Worm (Caenorhabditis elegans) whole organism, young adult: Measurements from ENCODE around the gene arrd-10.

Experiments used
- B0019.2 ChIP-seq: fragments of 200-800 bp; sonication (Bioruptor generic); conservative IDR thresholded peaks from 2 replicates; pipeline ENCODE4 v1.3.6; 2022; ENCODE audit warnings: missing genetic modification reagents, missing genetic modification characterization, missing compliant biosample characterization
- B0035.1 ChIP-seq: sonication (generic microtip); optimal IDR thresholded peaks from 2 replicates; lab custom pipeline; 2016; ENCODE audit warnings: missing genetic modification characterization, mild to moderate bottlenecking, missing compliant biosample characterization, missing genotype, missing genetic modification reagents
- B0261.1 ChIP-seq: sonication (generic microtip); optimal IDR thresholded peaks from 2 replicates; lab custom pipeline; 2016; ENCODE audit warnings: mild to moderate bottlenecking, missing genetic modification characterization, moderate library complexity, missing compliant biosample characterization
- C06A6.2 ChIP-seq: fragments of 200-800 bp; sonication (Bioruptor generic); conservative IDR thresholded peaks from 2 replicates; pipeline ENCODE4 v1.3.6; 2022; ENCODE audit warnings: missing genetic modification characterization, missing compliant biosample characterization
- F39B2.1 ChIP-seq: fragments of 200-800 bp; sonication (Bioruptor generic); IDR thresholded peaks from 2 replicates; pipeline ENCODE4 v1.3.6; 2022; ENCODE audit warnings: missing genetic modification reagents, missing genetic modification characterization, missing compliant biosample characterization
- ceh-79 ChIP-seq: sonication (generic microtip); optimal IDR thresholded peaks from 2 replicates; lab custom pipeline; 2017; ENCODE audit warnings: mild to moderate bottlenecking, missing genetic modification characterization, missing compliant biosample characterization
- egl-44 ChIP-seq: fragments of 200-800 bp; sonication (Bioruptor generic); IDR thresholded peaks from 2 replicates; pipeline ENCODE4 v1.3.6; 2022; ENCODE audit warnings: missing genetic modification reagents, missing genetic modification characterization, missing compliant biosample characterization
- egrh-3 ChIP-seq: fragments of 200-800 bp; sonication (Bioruptor generic); IDR thresholded peaks from 2 replicates; pipeline ENCODE4 v1.3.6; 2022; ENCODE audit warnings: missing genetic modification reagents, missing genetic modification characterization, missing compliant biosample characterization
- hmg-20 ChIP-seq: fragments of 200-800 bp; sonication (Bioruptor generic); IDR thresholded peaks from 2 replicates; pipeline ENCODE4 v1.3.6; 2022; ENCODE audit warnings: missing genetic modification reagents, missing genetic modification characterization, missing compliant biosample characterization
- lir-1 ChIP-seq: fragments of 200-800 bp; sonication (Bioruptor generic); conservative IDR thresholded peaks from 2 replicates; pipeline ENCODE4 v1.3.6; 2022; ENCODE audit warnings: missing genetic modification reagents, missing genetic modification characterization, missing compliant biosample characterization
- madf-6 ChIP-seq: fragments of 200-800 bp; sonication (Bioruptor generic); IDR thresholded peaks from 2 replicates; pipeline ENCODE4 v1.3.6; 2022; ENCODE audit warnings: missing genetic modification reagents, missing genetic modification characterization, missing compliant biosample characterization
- mcd-1 ChIP-seq: fragments of 200-800 bp; sonication (Bioruptor generic); IDR thresholded peaks from 2 replicates; pipeline ENCODE4 v1.3.6; 2022; ENCODE audit warnings: missing genetic modification reagents, missing genetic modification characterization, missing compliant biosample characterization
- mel-28 ChIP-seq: sonication (generic microtip); optimal IDR thresholded peaks from 2 replicates; lab custom pipeline; 2016; ENCODE audit warnings: borderline replicate concordance, mild to moderate bottlenecking, missing genetic modification characterization, missing compliant biosample characterization
- mxl-1 ChIP-seq: sonication (generic microtip); optimal IDR thresholded peaks from 2 replicates; lab custom pipeline; 2016; ENCODE audit warnings: missing genetic modification characterization, missing compliant biosample characterization
- nfya-1 ChIP-seq: sonication (generic microtip); optimal IDR thresholded peaks from 2 replicates; lab custom pipeline; 2017; ENCODE audit warnings: antibody characterized with exemption, missing compliant biosample characterization, missing genetic modification characterization, borderline replicate concordance; ENCODE audit not compliant: insufficient read depth
- nhr-120 ChIP-seq: fragments of 200-800 bp; sonication (Bioruptor generic); IDR thresholded peaks from 2 replicates; pipeline ENCODE4 v1.3.6; 2022; ENCODE audit warnings: missing genetic modification characterization, missing compliant biosample characterization
- sdz-38 ChIP-seq: sonication (generic microtip); optimal IDR thresholded peaks from 2 replicates; lab custom pipeline; 2016; ENCODE audit warnings: missing genotype, missing genetic modification characterization, missing compliant biosample characterization
- snpc-1.1 ChIP-seq: sonication (generic microtip); optimal IDR thresholded peaks from 2 replicates; lab custom pipeline; 2017; ENCODE audit warnings: missing genetic modification characterization, mild to moderate bottlenecking, missing compliant biosample characterization, antibody characterized with exemption, moderate library complexity, missing genotype, missing genetic modification reagents; ENCODE audit not compliant: insufficient read depth
- snpc-3.4 ChIP-seq: sonication (generic microtip); optimal IDR thresholded peaks from 2 replicates; lab custom pipeline; 2017; ENCODE audit warnings: missing genetic modification characterization, mild to moderate bottlenecking, missing compliant biosample characterization, antibody characterized with exemption, moderate library complexity, missing genotype, missing genetic modification reagents
- somi-1 ChIP-seq: fragments of 200-800 bp; sonication (Bioruptor generic); optimal IDR thresholded peaks from 2 replicates; lab custom pipeline; 2018; ENCODE audit warnings: mild to moderate bottlenecking, missing genetic modification characterization, missing compliant biosample characterization
- xnd-1 ChIP-seq: sonication (generic microtip); optimal IDR thresholded peaks from 2 replicates; lab custom pipeline; 2016; ENCODE audit warnings: missing genotype, missing genetic modification reagents, missing genetic modification characterization, missing compliant biosample characterization
- zfh-2 ChIP-seq: fragments of 200-800 bp; sonication (Bioruptor generic); conservative IDR thresholded peaks from 2 replicates; pipeline ENCODE4 v1.3.6; 2022; ENCODE audit warnings: missing genetic modification reagents, missing genetic modification characterization, missing compliant biosample characterization
- ztf-18 ChIP-seq: sonication (generic microtip); optimal IDR thresholded peaks from 2 replicates; lab custom pipeline; 2016; ENCODE audit warnings: missing genotype, mild to moderate bottlenecking, missing genetic modification characterization, missing compliant biosample characterization
- ztf-22 ChIP-seq: fragments of 200-800 bp; sonication (Bioruptor generic); optimal IDR thresholded peaks from 2 replicates; lab custom pipeline; 2018; ENCODE audit warnings: mild to moderate bottlenecking, missing genetic modification characterization, moderate library complexity, missing compliant biosample characterization
- ztf-25 ChIP-seq: fragments of 200-800 bp; sonication (Bioruptor generic); IDR thresholded peaks from 2 replicates; pipeline ENCODE4 v1.3.6; 2022; ENCODE audit warnings: missing genetic modification reagents, missing genetic modification characterization, missing compliant biosample characterization
- ztf-28 ChIP-seq: fragments of 200-800 bp; sonication (Bioruptor generic); IDR thresholded peaks from 2 replicates; pipeline ENCODE4 v1.3.6; 2022; ENCODE audit warnings: missing genetic modification reagents, missing genetic modification characterization, missing compliant biosample characterization
- ztf-3 ChIP-seq: fragments of 200-800 bp; sonication (Bioruptor generic); optimal IDR thresholded peaks from 2 replicates; lab custom pipeline; 2018; ENCODE audit warnings: mild to moderate bottlenecking, missing genetic modification characterization, missing compliant biosample characterization

Gene arrd-10

DNA sequence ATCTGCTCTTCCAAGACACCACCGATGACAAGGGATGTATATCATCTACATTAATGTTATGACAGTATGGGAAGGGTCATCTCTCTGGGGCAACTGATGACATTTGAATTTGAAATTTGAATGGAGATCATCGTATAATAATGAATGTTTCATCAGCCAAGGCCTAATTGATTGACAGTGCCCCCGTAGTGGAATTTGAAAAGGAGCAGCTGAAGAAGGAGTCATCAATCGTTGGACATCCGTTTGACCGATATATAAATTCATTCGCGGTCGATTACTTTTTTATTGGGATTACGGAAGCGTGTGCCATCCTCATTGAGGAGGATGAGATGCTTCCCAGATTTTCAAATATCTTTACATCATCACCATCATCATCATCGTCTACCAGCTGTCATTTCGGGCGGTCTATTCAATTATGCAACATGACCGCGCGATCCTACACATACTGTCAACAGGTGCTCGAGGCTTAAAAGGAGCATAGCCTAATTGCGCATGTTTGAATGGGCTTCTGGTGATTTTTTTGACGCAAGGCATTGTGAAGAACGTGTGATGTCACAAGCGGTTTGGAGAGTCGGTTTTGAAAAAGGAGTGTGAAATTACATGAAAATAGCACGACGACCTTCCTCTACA is 51.2 kb downstream of the arrd-10 start:
- TF ChIP-seq xnd-1 (tag; lab: Kevin White, UChicago) (no peak), ceh-79 (tag; lab: Kevin White, UChicago) (no peak)

DNA sequence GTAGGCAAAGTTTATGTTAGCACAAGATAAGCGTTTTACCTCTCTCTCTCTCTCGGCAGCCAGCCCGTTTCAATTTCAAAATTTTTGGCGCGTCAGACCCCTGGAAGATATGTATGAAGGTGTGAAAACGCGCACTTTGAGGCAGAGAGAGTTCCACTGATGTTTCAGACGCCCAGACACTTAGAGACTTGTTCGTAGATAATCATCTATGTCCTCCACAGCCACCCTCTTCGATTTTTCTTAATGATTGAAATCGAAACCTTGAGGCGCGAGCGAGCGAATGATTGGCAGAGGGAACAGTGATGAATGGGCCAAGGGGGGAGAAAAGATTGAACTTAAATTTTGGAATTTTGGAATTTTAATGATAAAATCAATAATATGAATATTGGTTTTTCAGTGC is 51.7 kb downstream of the arrd-10 start:
- TF ChIP-seq somi-1, result no peak
- TF ChIP-seq nfya-1 (tag; lab: Kevin White, UChicago), result no peak
- no peak for TF ChIP-seq ztf-28 (GFP tag; lab: Robert Waterston, UW)
- no peak for TF ChIP-seq egrh-3 (GFP tag; lab: Robert Waterston, UW)
- TF ChIP-seq mxl-1, result no peak
- TF ChIP-seq hmg-20 (GFP tag; lab: Robert Waterston, UW), result no peak
- TF ChIP-seq sdz-38 (tag; lab: Kevin White, UChicago), result no peak
- no peak for TF ChIP-seq ztf-3 (GFP tag; lab: Kevin White, UChicago)
- no peak for TF ChIP-seq B0261.1 (tag; lab: Kevin White, UChicago)
- no peak for TF ChIP-seq nhr-120

DNA sequence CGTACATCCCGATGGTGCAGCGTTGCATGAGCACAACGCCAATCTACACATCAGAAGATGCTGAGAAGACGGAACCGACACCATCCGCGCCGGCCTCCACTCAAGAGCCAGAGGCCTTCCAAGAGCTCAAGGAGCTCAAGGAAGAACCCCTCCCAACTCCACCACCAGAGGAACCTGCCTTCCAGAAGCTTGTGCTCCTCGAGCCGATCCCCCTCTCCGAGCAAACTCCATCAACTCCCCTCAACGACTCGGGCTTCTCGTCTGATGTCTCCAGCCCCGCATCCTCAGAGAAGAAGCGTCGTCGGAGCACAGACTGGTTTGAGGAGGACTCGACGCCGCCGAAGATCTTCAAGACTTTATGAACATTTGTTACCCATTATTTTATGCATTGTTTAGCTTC is 52.3 kb downstream of the arrd-10 start:
- TF ChIP-seq ztf-22 (GFP tag; lab: Kevin White, UChicago), result no peak
- no peak for TF ChIP-seq C06A6.2 (GFP tag; lab: Robert Waterston, UW)
- no peak for TF ChIP-seq mcd-1
- TF ChIP-seq egrh-3 (GFP tag; lab: Robert Waterston, UW), result peak; percentile 85; the same call in 1 of the 2 replicates
- TF ChIP-seq ztf-18, result no peak
- no peak for TF ChIP-seq B0035.1
- peak; percentile 82 for TF ChIP-seq zfh-2
- no peak for TF ChIP-seq snpc-3.4 (tag; lab: Kevin White, UChicago)

DNA sequence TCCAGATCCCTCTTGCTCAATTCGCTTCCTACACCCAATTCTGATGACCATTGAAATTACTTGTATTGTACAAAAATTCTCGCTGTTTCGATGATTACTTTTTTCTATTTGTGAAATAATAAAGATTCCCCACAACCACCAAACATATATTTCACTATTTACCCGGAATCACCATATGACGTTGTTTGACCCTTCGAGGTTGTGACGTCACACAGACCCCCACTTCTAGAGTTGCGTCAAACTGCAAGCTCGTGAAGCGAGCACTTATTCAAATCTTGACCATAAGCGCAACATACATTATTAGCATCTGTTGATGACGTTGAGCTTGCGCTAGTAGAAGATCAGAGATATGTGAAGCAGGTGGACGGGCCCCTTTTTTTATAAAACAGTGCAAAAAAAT is 53.1 kb downstream of the arrd-10 start:
- TF ChIP-seq snpc-1.1 (tag; lab: Kevin White, UChicago), result no peak
- no peak for TF ChIP-seq nfya-1 (tag; lab: Kevin White, UChicago)
- TF ChIP-seq madf-6 (GFP tag; lab: Robert Waterston, UW), result no peak
- no peak for TF ChIP-seq ztf-28 (GFP tag; lab: Robert Waterston, UW)
- TF ChIP-seq ztf-3 (GFP tag; lab: Kevin White, UChicago), result no peak
- TF ChIP-seq ztf-25 (GFP tag; lab: Robert Waterston, UW), result no peak
- no peak for TF ChIP-seq F39B2.1 (GFP tag; lab: Robert Waterston, UW)
- no peak for TF ChIP-seq lir-1 (GFP tag; lab: Robert Waterston, UW)
- no peak for TF ChIP-seq ztf-22 (GFP tag; lab: Kevin White, UChicago)
- TF ChIP-seq mel-28 (tag; lab: Kevin White, UChicago), result no peak
- TF ChIP-seq egl-44 (GFP tag; lab: Robert Waterston, UW), result no peak
- TF ChIP-seq B0019.2, result no peak
- TF ChIP-seq, all 124 proteins: peak for 0
